Fruit fly (Drosophila melanogaster) whole organism, wandering third instar larva: ENCODE results near the gene Prosalpha4T1.

Experiments used
- Abd-B ChIP-seq: fragments of >200 bp; optimal IDR thresholded peaks from 2 replicates; lab custom pipeline; 2017; ENCODE audit warnings: missing biosample characterization, missing genetic modification characterization
- CrebA ChIP-seq: fragments of 200-800 bp; sonication (Bioruptor generic); optimal IDR thresholded peaks from 2 replicates; lab custom pipeline; 2016; ENCODE audit warnings: missing biosample characterization, mild to moderate bottlenecking, missing genetic modification characterization, borderline replicate concordance
- Mio ChIP-seq: sonication (Bioruptor generic); optimal IDR thresholded peaks from 2 replicates; lab custom pipeline; 2016; ENCODE audit warnings: missing biosample characterization, missing genetic modification characterization
- Myc ChIP-seq: fragments of >200 bp; optimal IDR thresholded peaks from 2 replicates; lab custom pipeline; 2017
- brk ChIP-seq: fragments of 200-800 bp; sonication (Bioruptor generic); optimal IDR thresholded peaks from 2 replicates; lab custom pipeline; 2016; ENCODE audit warnings: missing biosample characterization, mild to moderate bottlenecking, missing genetic modification characterization

dm6 chr3R:20764058-20764457, 15.2 kb upstream of the Prosalpha4T1 start:
- TF ChIP-seq brk (GFP tag; lab: Kevin White, UChicago) (no peak), Abd-B (GFP tag; lab: Kevin White, UChicago) (no peak), Mio (GFP tag; lab: Kevin White, UChicago) (no peak), CrebA (GFP tag; lab: Kevin White, UChicago) (no peak), Myc (lab: Kevin White, UChicago) (no peak)
